Worm (Caenorhabditis elegans) whole organism, midembryonic: Measurements from ENCODE around the gene str-27.

ENCODE experiments used
- T22C8.4 ChIP-seq: fragments of 200-800 bp; sonication (Bioruptor generic); IDR thresholded peaks from 2 replicates; pipeline ENCODE4 v1.3.6; 2022; ENCODE audit warnings: missing genetic modification characterization, missing compliant biosample characterization
- flt-1 ChIP-seq: fragments of 200-800 bp; sonication (Bioruptor generic); IDR thresholded peaks from 2 replicates; pipeline ENCODE4 v1.3.6; 2022; ENCODE audit warnings: missing genetic modification characterization, missing compliant biosample characterization
- med-1 ChIP-seq: sonication (generic microtip); optimal IDR thresholded peaks from 2 replicates; lab custom pipeline; 2017; ENCODE audit warnings: missing genetic modification characterization, mild to moderate bottlenecking, missing compliant biosample characterization, antibody characterized with exemption, missing genetic modification reagents; ENCODE audit not compliant: insufficient read depth
- ref-1 ChIP-seq: fragments of 200-800 bp; sonication (Bioruptor generic); conservative IDR thresholded peaks from 2 replicates; pipeline ENCODE4 v1.3.6; 2022; ENCODE audit warnings: missing genetic modification reagents, missing genetic modification characterization, missing compliant biosample characterization
- tab-1 ChIP-seq: fragments of 200-800 bp; sonication (Bioruptor generic); IDR thresholded peaks from 2 replicates; pipeline ENCODE4 v1.3.6; 2022; ENCODE audit warnings: missing genetic modification characterization, missing compliant biosample characterization
- ztf-23 ChIP-seq: fragments of 200-800 bp; sonication (Bioruptor generic); IDR thresholded peaks from 2 replicates; pipeline ENCODE4 v1.3.6; 2022; ENCODE audit warnings: missing genetic modification reagents, missing genetic modification characterization, missing compliant biosample characterization

- TF ChIP-seq ztf-23 (GFP tag; lab: Robert Waterston, UW) (no peak), T22C8.4 (GFP tag; lab: Robert Waterston, UW) (no peak), ref-1 (GFP tag; lab: Robert Waterston, UW) (no peak), flt-1 (GFP tag; lab: Robert Waterston, UW) (no peak), tab-1 (GFP tag; lab: Robert Waterston, UW) (no peak), med-1 (no peak)
Observed at ce11 chrV:15733020-15733419, 2.6 kb downstream of the str-27 start.
